Fruit fly (Drosophila melanogaster) whole organism, embryonic: ENCODE measurements around the gene CG11672.
A peak's percentile ranks its signal among the peaks of the same experiment; 100 is the strongest.

Experiments
- Blimp-1 ChIP-seq: fragments of 200-800 bp; sonication (Bioruptor generic); optimal IDR thresholded peaks from 3 replicates; lab custom pipeline; 2018; ENCODE audit warnings: missing biosample characterization, missing genetic modification characterization, mild to moderate bottlenecking, moderate library complexity, missing genetic modification reagents
- CG10147 ChIP-seq: fragments of 200-800 bp; sonication (Bioruptor generic); optimal IDR thresholded peaks from 2 replicates; lab custom pipeline; 2019; ENCODE audit warnings: missing biosample characterization, mild to moderate bottlenecking, missing genetic modification characterization, moderate library complexity
- CG10462 ChIP-seq: fragments of 200-800 bp; sonication (Bioruptor generic); optimal IDR thresholded peaks from 2 replicates; lab custom pipeline; 2016; ENCODE audit warnings: missing biosample characterization, missing genetic modification characterization
- CG1233 ChIP-seq: fragments of 200-800 bp; sonication (Bioruptor generic); optimal IDR thresholded peaks from 4 replicates; lab custom pipeline; 2018; ENCODE audit warnings: missing biosample characterization, mild to moderate bottlenecking, missing genetic modification characterization
- CG13624 ChIP-seq: fragments of 200-800 bp; sonication (Bioruptor generic); optimal IDR thresholded peaks from 2 replicates; lab custom pipeline; 2016; ENCODE audit warnings: missing biosample characterization, missing genetic modification characterization
- CG14710 ChIP-seq: fragments of 200-800 bp; sonication (Bioruptor generic); optimal IDR thresholded peaks from 3 replicates; lab custom pipeline; 2019; ENCODE audit warnings: missing biosample characterization, mild to moderate bottlenecking, missing genetic modification characterization, moderate library complexity
- CG15514 ChIP-seq: fragments of 200-800 bp; sonication (Bioruptor generic); optimal IDR thresholded peaks from 3 replicates; lab custom pipeline; 2017; ENCODE audit warnings: missing biosample characterization, missing genetic modification characterization, mild to moderate bottlenecking, moderate library complexity, missing genetic modification reagents
- CG15601 ChIP-seq: fragments of 200-800 bp; sonication (Bioruptor generic); optimal IDR thresholded peaks from 3 replicates; lab custom pipeline; 2019; ENCODE audit warnings: missing biosample characterization, mild to moderate bottlenecking, missing genetic modification characterization, moderate library complexity
- CG15696 ChIP-seq: fragments of 200-800 bp; sonication (Bioruptor generic); optimal IDR thresholded peaks from 2 replicates; lab custom pipeline; 2019; ENCODE audit warnings: missing biosample characterization, mild to moderate bottlenecking, missing genetic modification characterization, moderate library complexity
- CG17829 ChIP-seq: fragments of 200-800 bp; optimal IDR thresholded peaks from 2 replicates; lab custom pipeline; 2019; ENCODE audit warnings: missing biosample characterization, mild to moderate bottlenecking, missing genetic modification characterization, moderate library complexity
- CG1832 ChIP-seq: fragments of 200-800 bp; sonication (Bioruptor generic); optimal IDR thresholded peaks from 2 replicates; lab custom pipeline; 2017; ENCODE audit warnings: missing biosample characterization, mild to moderate bottlenecking, missing genetic modification characterization, inconsistent platforms
- CG2889 ChIP-seq: fragments of 200-800 bp; sonication (Bioruptor generic); IDR thresholded peaks from 3 replicates; pipeline ENCODE4 v1.3.6; 2022; ENCODE audit warnings: missing biosample characterization, missing genetic modification characterization
- CG32772 ChIP-seq: fragments of 200-800 bp; sonication (Bioruptor generic); IDR thresholded peaks from 2 replicates; pipeline ENCODE4 v1.3.6; 2022; ENCODE audit warnings: missing biosample characterization, missing genetic modification characterization
- CG3281 ChIP-seq: fragments of 200-800 bp; sonication (Bioruptor generic); optimal IDR thresholded peaks from 3 replicates; lab custom pipeline; 2017; ENCODE audit warnings: missing biosample characterization, mild to moderate bottlenecking, missing genetic modification characterization
- CG34376 ChIP-seq: fragments of 200-800 bp; sonication (Bioruptor generic); optimal IDR thresholded peaks from 2 replicates; lab custom pipeline; 2018; ENCODE audit warnings: missing biosample characterization, mild to moderate bottlenecking, missing genetic modification characterization
- CG4282 ChIP-seq: fragments of 200-800 bp; sonication (Bioruptor generic); optimal IDR thresholded peaks from 2 replicates; lab custom pipeline; 2016; ENCODE audit warnings: missing biosample characterization, missing genetic modification characterization
- CG8924 ChIP-seq: fragments of 200-800 bp; optimal IDR thresholded peaks from 3 replicates; lab custom pipeline; 2019; ENCODE audit warnings: missing biosample characterization, mild to moderate bottlenecking, missing genetic modification characterization, moderate library complexity
- CG8944 ChIP-seq: fragments of 200-800 bp; sonication (Bioruptor generic); optimal IDR thresholded peaks from 3 replicates; lab custom pipeline; 2016; ENCODE audit warnings: missing biosample characterization, missing genetic modification characterization
- CG9609 ChIP-seq: fragments of 200-800 bp; sonication (Bioruptor generic); optimal IDR thresholded peaks from 3 replicates; lab custom pipeline; 2016; ENCODE audit warnings: missing biosample characterization, missing genetic modification characterization
- CG9727 ChIP-seq: fragments of 200-800 bp; sonication (Bioruptor generic); optimal IDR thresholded peaks from 3 replicates; lab custom pipeline; 2017; ENCODE audit warnings: missing biosample characterization, mild to moderate bottlenecking, missing genetic modification characterization
- CG9876 ChIP-seq: fragments of 200-800 bp; sonication (Bioruptor generic); optimal IDR thresholded peaks from 2 replicates; lab custom pipeline; 2016; ENCODE audit warnings: missing biosample characterization, missing genetic modification characterization
- Dref ChIP-seq: fragments of 200-800 bp; sonication (Bioruptor generic); IDR thresholded peaks from 2 replicates; pipeline ENCODE4 v1.3.6; 2022; ENCODE audit warnings: missing biosample characterization, missing genetic modification characterization
- Ets65A ChIP-seq: fragments of 200-800 bp; sonication (Bioruptor generic); peaks from one replicate; lab custom pipeline; 2016; ENCODE audit warnings: missing biosample characterization, missing genetic modification characterization
- HHEX ChIP-seq: fragments of 200-800 bp; sonication (Bioruptor generic); optimal IDR thresholded peaks from 3 replicates; lab custom pipeline; 2017; ENCODE audit warnings: missing biosample characterization, mild to moderate bottlenecking, missing genetic modification characterization, missing genetic modification reagents
- Lim3 ChIP-seq: fragments of 200-800 bp; sonication (Bioruptor generic); IDR thresholded peaks from 2 replicates; pipeline ENCODE4 v1.3.6; 2022; ENCODE audit warnings: missing biosample characterization, missing genetic modification characterization
- Lpt ChIP-seq: fragments of >200 bp; optimal IDR thresholded peaks from 2 replicates; lab custom pipeline; 2018; ENCODE audit warnings: missing biosample characterization, missing genetic modification characterization
- Mad ChIP-seq: fragments of 200-800 bp; sonication (Bioruptor generic); optimal IDR thresholded peaks from 2 replicates; lab custom pipeline; 2016; ENCODE audit warnings: missing biosample characterization, missing genetic modification characterization
- Nf-YB ChIP-seq: fragments of 200-800 bp; sonication (Bioruptor generic); optimal IDR thresholded peaks from 3 replicates; lab custom pipeline; 2019; ENCODE audit warnings: missing biosample characterization, mild to moderate bottlenecking, missing genetic modification characterization, moderate library complexity
- PHDP ChIP-seq: fragments of 200-800 bp; sonication (Bioruptor generic); optimal IDR thresholded peaks from 3 replicates; lab custom pipeline; 2018; ENCODE audit warnings: missing biosample characterization, mild to moderate bottlenecking, missing genetic modification characterization, moderate library complexity
- Pdp1 ChIP-seq, 2 experiments: fragments of 200-800 bp; sonication (Bioruptor generic); optimal IDR thresholded peaks; 3 replicates each; lab custom pipeline; 2016; ENCODE audit warnings: missing biosample characterization in 2 of 2, missing genetic modification characterization in 2 of 2, mild to moderate bottlenecking in 1 of 2, moderate library complexity in 1 of 2
- Stat92E ChIP-seq, 3 experiments: fragments of >200 bp in 2 of 3; fragments of 200-800 bp in 1 of 3; sonication (Bioruptor generic) in 1 of 3; optimal IDR thresholded peaks; 2 replicates each; lab custom pipeline; 2017 to 2019; ENCODE audit warnings: missing biosample characterization in 3 of 3, missing genetic modification characterization in 3 of 3, mild to moderate bottlenecking in 1 of 3, moderate library complexity in 1 of 3
- bigmax ChIP-seq: fragments of 200-800 bp; sonication (Bioruptor generic); optimal IDR thresholded peaks from 2 replicates; lab custom pipeline; 2018; ENCODE audit warnings: missing biosample characterization, mild to moderate bottlenecking, missing genetic modification characterization
- br ChIP-seq: fragments of >200 bp; optimal IDR thresholded peaks from 2 replicates; lab custom pipeline; 2017
- chif ChIP-seq, 2 experiments: fragments of 200-800 bp; sonication (Bioruptor generic); optimal IDR thresholded peaks; 3 replicates each; lab custom pipeline; 2016; ENCODE audit warnings: missing biosample characterization in 2 of 2, missing genetic modification characterization in 2 of 2
- crol ChIP-seq: fragments of 200-800 bp; sonication (Bioruptor generic); IDR thresholded peaks from 2 replicates; pipeline ENCODE4 v1.3.6; 2022; ENCODE audit warnings: missing biosample characterization, missing genetic modification characterization
- eyg ChIP-seq: fragments of 200-800 bp; sonication (Bioruptor generic); optimal IDR thresholded peaks from 3 replicates; lab custom pipeline; 2016; ENCODE audit warnings: missing biosample characterization, missing genetic modification characterization
- gcm ChIP-seq: fragments of 200-800 bp; sonication (Bioruptor generic); optimal IDR thresholded peaks from 2 replicates; lab custom pipeline; 2019; ENCODE audit warnings: missing biosample characterization, mild to moderate bottlenecking, missing genetic modification characterization, moderate library complexity
- kni ChIP-seq: fragments of 200-800 bp; sonication (Bioruptor generic); optimal IDR thresholded peaks from 3 replicates; lab custom pipeline; 2017; ENCODE audit warnings: mild to moderate bottlenecking, missing biosample characterization, missing genetic modification reagents, missing genetic modification characterization
- pan ChIP-seq, 4 experiments: fragments of >200 bp in 3 of 4; fragments of 200-800 bp in 1 of 4; sonication (Bioruptor generic) in 1 of 4; optimal IDR thresholded peaks in 3 of 4; IDR thresholded peaks in 1 of 4; 2 replicates each; pipeline versions ENCODE4 v1.3.6 to Lab custom; 2017 to 2022; ENCODE audit warnings: missing biosample characterization in 2 of 4, missing genetic modification characterization in 2 of 4, mixed read lengths in 1 of 4
- pnt ChIP-seq: fragments of 200-800 bp; sonication (Bioruptor generic); optimal IDR thresholded peaks from 3 replicates; lab custom pipeline; 2016; ENCODE audit warnings: missing biosample characterization, missing genetic modification characterization
- pzg ChIP-seq: fragments of 200-800 bp; sonication (Bioruptor generic); optimal IDR thresholded peaks from 3 replicates; lab custom pipeline; 2018; ENCODE audit warnings: missing biosample characterization, mild to moderate bottlenecking, missing genetic modification characterization, moderate library complexity
- ssp ChIP-seq: fragments of 200-800 bp; sonication (Bioruptor generic); IDR thresholded peaks from 2 replicates; pipeline ENCODE4 v1.3.6; 2022; ENCODE audit warnings: missing biosample characterization, missing genetic modification characterization
- stc ChIP-seq: fragments of 200-800 bp; sonication (Bioruptor generic); IDR thresholded peaks from 2 replicates; pipeline ENCODE4 v1.3.6; 2022; ENCODE audit warnings: missing biosample characterization, missing genetic modification characterization
- sug ChIP-seq: fragments of 200-800 bp; optimal IDR thresholded peaks from 2 replicates; lab custom pipeline; 2019; ENCODE audit warnings: missing biosample characterization, mild to moderate bottlenecking, missing genetic modification characterization, moderate library complexity
- ttk ChIP-seq: fragments of 200-800 bp; sonication (Bioruptor generic); IDR thresholded peaks from 2 replicates; pipeline ENCODE4 v2.1.2; 2022; ENCODE audit warnings: missing biosample characterization, missing genetic modification characterization
- twi ChIP-seq: fragments of 200-800 bp; optimal IDR thresholded peaks from 2 replicates; lab custom pipeline; 2019; ENCODE audit warnings: missing biosample characterization, mild to moderate bottlenecking, missing genetic modification characterization, moderate library complexity
- vnd ChIP-seq: fragments of 200-800 bp; sonication (Bioruptor generic); IDR thresholded peaks from 3 replicates; pipeline ENCODE4 v1.3.6; 2022; ENCODE audit warnings: missing biosample characterization, missing genetic modification characterization; ENCODE audit not compliant: partially characterized antibody
- yki ChIP-seq: fragments of >200 bp; optimal IDR thresholded peaks from 3 replicates; lab custom pipeline; 2018

CG11672 gene

DNA sequence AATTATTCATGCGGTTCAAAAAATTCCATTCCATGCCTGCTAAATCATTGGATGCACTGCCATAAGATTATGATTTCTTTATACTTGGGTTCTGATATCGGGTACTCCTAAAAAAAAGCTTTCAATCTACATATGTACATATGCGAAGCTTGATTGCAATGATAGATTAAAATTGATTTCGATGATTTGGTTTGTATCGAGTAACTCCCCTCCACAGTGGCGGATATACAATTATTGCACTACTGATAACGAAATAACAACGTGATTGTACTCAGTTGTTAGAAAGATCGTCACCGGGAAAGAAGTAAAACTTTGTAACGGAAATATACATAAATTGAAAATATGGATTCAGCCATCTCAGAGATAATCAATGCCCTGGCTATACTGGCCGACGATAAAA, 2.7 kb downstream of the CG11672 start, which contains the start of gene Nazo:
Nazo (plus strand) TSS at position 180 of the 400 bp plus-strand sequence.
- TF ChIP-seq CG32772 (GFP tag; lab: Robert Waterston, UW), result no peak
- no peak for TF ChIP-seq eyg (GFP tag; lab: Kevin White, UChicago)
- no peak for TF ChIP-seq Nf-YB (GFP tag; lab: Kevin White, UChicago)
- no peak for TF ChIP-seq Lim3 (GFP tag; lab: Robert Waterston, UW)
- no peak for TF ChIP-seq CG9876 (GFP tag; lab: Kevin White, UChicago)
- no peak for TF ChIP-seq vnd (GFP tag; lab: Robert Waterston, UW)
- TF ChIP-seq crol, result no peak
- TF ChIP-seq Dref (GFP tag; lab: Robert Waterston, UW), result peak; percentile 18; the same call in 1 of the 2 replicates

- no peak for TF ChIP-seq pnt
- no peak for TF ChIP-seq sug (tag; lab: Kevin White, UChicago)
- no peak for TF ChIP-seq Blimp-1 (GFP tag; lab: Kevin White, UChicago)
- TF ChIP-seq CG4282 (GFP tag; lab: Kevin White, UChicago), result no peak
- TF ChIP-seq CG9727 (GFP tag; lab: Kevin White, UChicago), result peak; percentile 54
- TF ChIP-seq CG2889 (GFP tag; lab: Robert Waterston, UW), result no peak
- TF ChIP-seq bigmax, result no peak
- TF ChIP-seq chif (GFP tag; optimal IDR thresholded peaks at IDR 0.05; lab: Kevin White, UChicago), result no peak
- TF ChIP-seq pan (optimal IDR thresholded peaks at IDR 0.05; lab: Kevin White, UChicago), result no peak
- no peak for TF ChIP-seq pan (GFP tag; optimal IDR thresholded peaks at IDR 0.05 in 1 of 2, IDR thresholded peaks at IDR 0.05 in 1 of 2)
- TF ChIP-seq CG8944, result no peak
- TF ChIP-seq pzg (GFP tag; lab: Kevin White, UChicago), result no peak
- TF ChIP-seq Mad (GFP tag; lab: Kevin White, UChicago), result no peak
- TF ChIP-seq twi, result peak; percentile 83
- TF ChIP-seq CG15696 (tag; lab: Kevin White, UChicago), result peak; percentile 76
- no peak for TF ChIP-seq CG13624 (GFP tag; lab: Kevin White, UChicago)
- TF ChIP-seq CG3281 (GFP tag; lab: Kevin White, UChicago), result no peak
- peak; percentile 41 for TF ChIP-seq CG1832
- no peak for TF ChIP-seq ttk (GFP tag; lab: Robert Waterston, UW)
- TF ChIP-seq CG17829 (tag; lab: Kevin White, UChicago), result peak; percentile 12
- TF ChIP-seq Lpt, result no peak
- no peak for TF ChIP-seq br
- no peak for TF ChIP-seq PHDP (tag; lab: Kevin White, UChicago)
- no peak for TF ChIP-seq stc (GFP tag; lab: Robert Waterston, UW)
- TF ChIP-seq HHEX (GFP tag; lab: Kevin White, UChicago), result no peak
- TF ChIP-seq gcm (GFP tag; lab: Kevin White, UChicago), result no peak
- no peak for TF ChIP-seq CG34376
- no peak for TF ChIP-seq Dref (GFP tag; lab: Robert Waterston, UW)
- TF ChIP-seq Lim3 (GFP tag; lab: Robert Waterston, UW), result no peak
- no peak for TF ChIP-seq CG10462 (GFP tag; lab: Kevin White, UChicago)
- TF ChIP-seq CG14710 (tag; lab: Kevin White, UChicago), result peak; percentile 28
- no peak for TF ChIP-seq CG15514
- no peak for TF ChIP-seq CG1233
- no peak for TF ChIP-seq CG9609 (GFP tag; lab: Kevin White, UChicago)
- TF ChIP-seq CG10147 (GFP tag; lab: Kevin White, UChicago), result no peak
- no peak for TF ChIP-seq kni (GFP tag; lab: Kevin White, UChicago)
- TF ChIP-seq Stat92E (GFP tag; optimal IDR thresholded peaks at IDR 0.05; lab: Kevin White, UChicago), result no peak
- TF ChIP-seq yki, result no peak
- no peak for TF ChIP-seq Pdp1 (GFP tag; optimal IDR thresholded peaks at IDR 0.05; lab: Kevin White, UChicago)
- TF ChIP-seq CG15601, result no peak
- TF ChIP-seq ssp (GFP tag; lab: Robert Waterston, UW), result no peak
- no peak for TF ChIP-seq Ets65A (GFP tag; lab: Kevin White, UChicago)
- TF ChIP-seq CG8924 (tag; lab: Kevin White, UChicago), result peak; percentile 9
Measured at dm6 chr3R:8285727-8286344, 4.5 kb downstream of the CG11672 start.
